Worm (Caenorhabditis elegans): ENCODE measurements around the gene C05D12.4.

Gene C05D12.4

ce11 chrII:11393787-11394186 lies 37.9 kb upstream of the C05D12.4 start:
- TF ChIP-seq ZK546.5 (tag; optimal IDR thresholded peaks at IDR 0.05): no peak
- TF ChIP-seq hmg-1.1 (GFP tag; IDR thresholded peaks at IDR 0.05): no peak
- no peak for TF ChIP-seq snpc-1.2 (GFP tag; IDR thresholded peaks at IDR 0.05)
- peak; percentile 58; the same call in 1 of the 2 replicates for TF ChIP-seq set-16 (GFP tag; IDR thresholded peaks at IDR 0.05)
- TF ChIP-seq nhr-77 (tag; optimal IDR thresholded peaks at IDR 0.05): no peak
- TF ChIP-seq mxl-3 (GFP tag; optimal IDR thresholded peaks at IDR 0.05): no peak
- no peak for TF ChIP-seq lir-3 (tag; optimal IDR thresholded peaks at IDR 0.05)
- TF ChIP-seq Y5F2A.4 (GFP tag; optimal IDR thresholded peaks at IDR 0.05): no peak

ce11 chrII:11396217-11396616 lies 35.5 kb upstream of the C05D12.4 start:
- TF ChIP-seq aha-1 (tag) (peak; percentile 84), hif-1 (tag; optimal IDR thresholded peaks at IDR 0.05) (no peak), zfp-2 (tag; optimal IDR thresholded peaks at IDR 0.05) (no peak)

ce11 chrII:11398787-11399186 lies 32.9 kb upstream of the C05D12.4 start:
- TF ChIP-seq pha-4 (GFP tag; IDR thresholded peaks at IDR 0.05) (peak; percentile 18; the same call in 1 of the 2 replicates), pha-4 (tag; optimal IDR thresholded peaks at IDR 0.05) (no peak), saeg-2 (GFP tag; IDR thresholded peaks at IDR 0.05) (no peak), egl-43 (GFP tag; IDR thresholded peaks at IDR 0.05) (0 out of 2 replicates have a peak, but pooled peaks have one; percentile 48), aha-1 (tag) (peak; percentile 87)

ce11 chrII:11400386-11400785 lies 31.3 kb upstream of the C05D12.4 start:
- TF ChIP-seq unc-62 (GFP tag; optimal IDR thresholded peaks at IDR 0.05 in 1 of 2) (peak in 1 of 2 experiments; percentile 61), unc-62 (tag; optimal IDR thresholded peaks at IDR 0.05) (no peak), hlh-11 (tag; optimal IDR thresholded peaks at IDR 0.05) (no peak)

- TF ChIP-seq F26F4.8 (GFP tag; conservative IDR thresholded peaks at IDR 0.05): no peak
- TF ChIP-seq madf-9 (GFP tag; conservative IDR thresholded peaks at IDR 0.05): no peak
- TF ChIP-seq daf-8 (GFP tag; IDR thresholded peaks at IDR 0.05): no peak
- no peak for TF ChIP-seq pha-4 (GFP tag; IDR thresholded peaks at IDR 0.05)
- TF ChIP-seq pha-4 (tag; optimal IDR thresholded peaks at IDR 0.05): no peak
- TF ChIP-seq aha-1 (tag): no peak
Measured at ce11 chrII:11409678-11410133, 22.0 kb upstream of the C05D12.4 start, which contains the start of gene C05D12.7. Gene C05D12.7, plus strand, starts transcription at chrII:11410083.

ce11 chrII:11415672-11416071 lies 16.0 kb upstream of the C05D12.4 start, which contains the start of gene C05D12.1:
Gene C05D12.1, minus strand, starts transcription at chrII:11415772.
- TF ChIP-seq F49E8.2 (tag; optimal IDR thresholded peaks at IDR 0.05; ENCODE audit: borderline replicate concordance): no peak
- no peak for TF ChIP-seq F26F4.8 (GFP tag; conservative IDR thresholded peaks at IDR 0.05)
- TF ChIP-seq lim-7 (GFP tag; IDR thresholded peaks at IDR 0.05): no peak
- TF ChIP-seq F44E2.7 (GFP tag; IDR thresholded peaks at IDR 0.05): no peak
- no peak for TF ChIP-seq pqm-1 (tag; optimal IDR thresholded peaks at IDR 0.05)
- no peak for TF ChIP-seq zfp-3 (GFP tag; conservative IDR thresholded peaks at IDR 0.05)
- TF ChIP-seq mes-2 (tag; optimal IDR thresholded peaks at IDR 0.05; ENCODE audit: poor library complexity, severe bottlenecking): no peak
- TF ChIP-seq spr-1 (tag; optimal IDR thresholded peaks at IDR 0.05): no peak

- no peak for TF ChIP-seq lin-15B (tag; optimal IDR thresholded peaks at IDR 0.05)
- peak; percentile 47 for TF ChIP-seq aha-1 (tag)
Measured at ce11 chrII:11417999-11418398, 13.7 kb upstream of the C05D12.4 start, which contains the start of gene C05D12.2. Gene C05D12.2, plus strand, starts transcription at chrII:11418299.

Data from whole organism, L4 larva.